Worm (Caenorhabditis elegans) whole organism, midembryonic: ENCODE measurements around the gene srbc-5.

Source experiments
- T22C8.4 ChIP-seq: fragments of 200-800 bp; sonication (Bioruptor generic); IDR thresholded peaks from 2 replicates; pipeline ENCODE4 v1.3.6; 2022; ENCODE audit warnings: missing genetic modification characterization, missing compliant biosample characterization
- cog-1 ChIP-seq: sonication (generic microtip); optimal IDR thresholded peaks from 2 replicates; lab custom pipeline; 2016; ENCODE audit warnings: missing genetic modification characterization, missing compliant biosample characterization
- flt-1 ChIP-seq: fragments of 200-800 bp; sonication (Bioruptor generic); IDR thresholded peaks from 2 replicates; pipeline ENCODE4 v1.3.6; 2022; ENCODE audit warnings: missing genetic modification characterization, missing compliant biosample characterization
- med-1 ChIP-seq: sonication (generic microtip); optimal IDR thresholded peaks from 2 replicates; lab custom pipeline; 2017; ENCODE audit warnings: missing genetic modification characterization, mild to moderate bottlenecking, missing compliant biosample characterization, antibody characterized with exemption, missing genetic modification reagents; ENCODE audit not compliant: insufficient read depth
- ref-1 ChIP-seq: fragments of 200-800 bp; sonication (Bioruptor generic); conservative IDR thresholded peaks from 2 replicates; pipeline ENCODE4 v1.3.6; 2022; ENCODE audit warnings: missing genetic modification reagents, missing genetic modification characterization, missing compliant biosample characterization
- tab-1 ChIP-seq: fragments of 200-800 bp; sonication (Bioruptor generic); IDR thresholded peaks from 2 replicates; pipeline ENCODE4 v1.3.6; 2022; ENCODE audit warnings: missing genetic modification characterization, missing compliant biosample characterization
- ztf-23 ChIP-seq: fragments of 200-800 bp; sonication (Bioruptor generic); IDR thresholded peaks from 2 replicates; pipeline ENCODE4 v1.3.6; 2022; ENCODE audit warnings: missing genetic modification reagents, missing genetic modification characterization, missing compliant biosample characterization
- ztf-29 ChIP-seq: fragments of 200-800 bp; sonication (Bioruptor generic); IDR thresholded peaks from 2 replicates; pipeline ENCODE4 v1.3.6; 2022; ENCODE audit warnings: missing genetic modification reagents, missing genetic modification characterization, missing compliant biosample characterization

DNA sequence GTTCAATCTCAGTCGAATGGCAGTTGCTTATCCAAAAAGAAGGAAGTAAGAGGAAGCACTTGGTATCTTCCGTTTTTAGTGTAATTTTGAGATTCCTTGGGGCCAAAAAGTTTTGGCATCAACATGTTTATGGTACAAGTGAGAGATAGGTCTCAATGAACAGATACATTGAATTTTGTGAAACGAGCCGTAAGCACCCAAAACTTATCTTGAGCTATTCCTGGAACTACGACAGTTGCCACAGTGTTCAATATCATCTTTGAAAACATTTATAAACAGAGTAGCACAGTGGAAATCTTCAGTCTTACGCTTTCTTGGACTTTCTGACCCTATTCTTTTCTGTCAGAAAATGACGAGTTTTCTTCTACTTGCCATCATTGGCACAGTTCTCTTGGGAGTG, 14.9 kb downstream of the srbc-5 start, which contains the start of gene T28A11.3:
- TF ChIP-seq ref-1 (GFP tag; lab: Robert Waterston, UW) (no peak), T22C8.4 (GFP tag; lab: Robert Waterston, UW) (no peak), flt-1 (GFP tag; lab: Robert Waterston, UW) (no peak), ztf-23 (GFP tag; lab: Robert Waterston, UW) (no peak), med-1 (GFP tag; lab: Kevin White, UChicago) (no peak), cog-1 (tag; lab: Kevin White, UChicago) (no peak), tab-1 (GFP tag; lab: Robert Waterston, UW) (no peak), ztf-29 (no peak)
